Fruit fly (Drosophila melanogaster): ENCODE results near the gene mnb.
A peak's percentile ranks its signal among the peaks of the same experiment; 100 is the strongest.

The mnb gene

dm6 chrX:17844623-17845022 is 42.4 kb downstream of the mnb start, which contains the start of the genes CG8142 and Ucp4A (continued):
- TF ChIP-seq Nf-YB (GFP tag; optimal IDR thresholded peaks at IDR 0.05): peak; percentile 63
- peak; percentile 92 for TF ChIP-seq Chrac-16 (GFP tag; optimal IDR thresholded peaks at IDR 0.05)
- TF ChIP-seq CG1647 (GFP tag; optimal IDR thresholded peaks at IDR 0.05): peak; percentile 65
- TF ChIP-seq sob (GFP tag; IDR thresholded peaks at IDR 0.05): peak; percentile 96
- peak; percentile 49 to 65 for TF ChIP-seq Pdp1 (GFP tag; optimal IDR thresholded peaks at IDR 0.05)
- peak; percentile 79; the same call in 1 of the 3 replicates for TF ChIP-seq CG2199 (GFP tag; IDR thresholded peaks at IDR 0.05)
- TF ChIP-seq twi (tag; optimal IDR thresholded peaks at IDR 0.05): peak; percentile 84
- TF ChIP-seq inv (GFP tag; IDR thresholded peaks at IDR 0.05; ENCODE audit: partially characterized antibody): no peak
- peak; percentile 51 for TF ChIP-seq BEAF-32 (GFP tag; optimal IDR thresholded peaks at IDR 0.05)
- TF ChIP-seq unpg (GFP tag; optimal IDR thresholded peaks at IDR 0.05): peak; percentile 91
- TF ChIP-seq CG7987 (GFP tag; optimal IDR thresholded peaks at IDR 0.05): peak; percentile 9
- TF ChIP-seq CG13624 (GFP tag; optimal IDR thresholded peaks at IDR 0.05): peak; percentile 48
- peak; percentile 96 for TF ChIP-seq gem (tag; optimal IDR thresholded peaks at IDR 0.05)
- no peak for TF ChIP-seq cad (GFP tag; optimal IDR thresholded peaks at IDR 0.05)
- peak; percentile 73 for TF ChIP-seq MTF-1 (GFP tag; optimal IDR thresholded peaks at IDR 0.05; ENCODE audit: borderline replicate concordance)
- TF ChIP-seq gsb-n (tag; optimal IDR thresholded peaks at IDR 0.05): peak; percentile 88
- TF ChIP-seq CG31224 (GFP tag; IDR thresholded peaks at IDR 0.05): peak; percentile 88
- peak; percentile 37 for TF ChIP-seq CG12744 (GFP tag; optimal IDR thresholded peaks at IDR 0.05)
- no peak for TF ChIP-seq Sry-β (GFP tag; optimal IDR thresholded peaks at IDR 0.05)
- no peak for TF ChIP-seq HLH4C (GFP tag; IDR thresholded peaks at IDR 0.05; ENCODE audit: partially characterized antibody)
- TF ChIP-seq croc (GFP tag; conservative IDR thresholded peaks at IDR 0.05): peak; percentile 93
- TF ChIP-seq Lpt (GFP tag; optimal IDR thresholded peaks at IDR 0.05): no peak
- peak; percentile 91 for TF ChIP-seq sim (GFP tag; IDR thresholded peaks at IDR 0.05)
- peak; percentile 61 for TF ChIP-seq CG17802 (tag; optimal IDR thresholded peaks at IDR 0.05)
- peak; percentile 98 for TF ChIP-seq Ptx1 (GFP tag; IDR thresholded peaks at IDR 0.05)
- TF ChIP-seq usp (GFP tag; optimal IDR thresholded peaks at IDR 0.05): no peak
- TF ChIP-seq fd96Cb (tag; optimal IDR thresholded peaks at IDR 0.05): peak; percentile 93
- TF ChIP-seq CG6683 (GFP tag; optimal IDR thresholded peaks at IDR 0.05): peak; percentile 81
- TF ChIP-seq ftz-f1 (GFP tag; optimal IDR thresholded peaks at IDR 0.05): peak; percentile 25
- TF ChIP-seq NK7.1 (GFP tag; optimal IDR thresholded peaks at IDR 0.05): no peak
- TF ChIP-seq CG7556 (GFP tag; optimal IDR thresholded peaks at IDR 0.05): peak; percentile 87
- peak; percentile 95 for TF ChIP-seq H15 (GFP tag; IDR thresholded peaks at IDR 0.05)
- no peak for TF ChIP-seq jing (GFP tag; optimal IDR thresholded peaks at IDR 0.05)
- peak; percentile 97 for TF ChIP-seq CG32772 (GFP tag; IDR thresholded peaks at IDR 0.05)
- TF ChIP-seq CG8388 (GFP tag; optimal IDR thresholded peaks at IDR 0.05): peak; percentile 84
- TF ChIP-seq insv (GFP tag; optimal IDR thresholded peaks at IDR 0.05): peak in 1 of 2 experiments; percentile 56
- peak; percentile 75 for TF ChIP-seq CG34376 (GFP tag; optimal IDR thresholded peaks at IDR 0.05)
- peak; percentile 82 for TF ChIP-seq bowl (GFP tag; IDR thresholded peaks at IDR 0.05)
- peak; percentile 70 for TF ChIP-seq ATbp (GFP tag; optimal IDR thresholded peaks at IDR 0.05)
- peak; percentile 84 for TF ChIP-seq gcm (GFP tag; optimal IDR thresholded peaks at IDR 0.05)
- peak; percentile 88 for TF ChIP-seq Fer2 (tag; optimal IDR thresholded peaks at IDR 0.05)
- TF ChIP-seq disco-r (GFP tag; optimal IDR thresholded peaks at IDR 0.05): peak; percentile 14
- no peak for TF ChIP-seq cg (GFP tag; optimal IDR thresholded peaks at IDR 0.05)
- TF ChIP-seq Hr39 (optimal IDR thresholded peaks at IDR 0.05): no peak
- TF ChIP-seq tin (GFP tag; optimal IDR thresholded peaks at IDR 0.05): peak; percentile 93
- TF ChIP-seq Gug (GFP tag; IDR thresholded peaks at IDR 0.05): peak; percentile 92
- TF ChIP-seq Doc3 (GFP tag; IDR thresholded peaks at IDR 0.05; ENCODE audit: partially characterized antibody): no peak
- peak; percentile 93 for TF ChIP-seq ci (GFP tag; IDR thresholded peaks at IDR 0.05)
- TF ChIP-seq Lhr (GFP tag; optimal IDR thresholded peaks at IDR 0.05): peak; percentile 75
- peak; percentile 91 for TF ChIP-seq dmrt11E (tag; optimal IDR thresholded peaks at IDR 0.05)
- peak; percentile 95 for TF ChIP-seq wor (GFP tag; IDR thresholded peaks at IDR 0.05)

Data from whole organism, embryonic.